Fruit fly (Drosophila melanogaster) Kc167 (cell line): Measurements from ENCODE around the gene CG42367.

Source experiments
- Sin3A ChIP-seq: fragments of >200 bp; optimal IDR thresholded peaks from 2 replicates; lab custom pipeline; 2018; ENCODE audit warnings: missing external identifiers
- h ChIP-seq: fragments of >200 bp; optimal IDR thresholded peaks from 3 replicates; lab custom pipeline; 2018; ENCODE audit warnings: missing external identifiers
- insv ChIP-seq: fragments of >200 bp; optimal IDR thresholded peaks from 3 replicates; lab custom pipeline; 2018; ENCODE audit warnings: missing external identifiers
- psq ChIP-seq: fragments of >200 bp; optimal IDR thresholded peaks from 2 replicates; lab custom pipeline; 2017; ENCODE audit warnings: missing external identifiers
- ttk ChIP-seq: sonication (Bioruptor generic); optimal IDR thresholded peaks from 2 replicates; lab custom pipeline; 2017; ENCODE audit warnings: missing external identifiers

DNA sequence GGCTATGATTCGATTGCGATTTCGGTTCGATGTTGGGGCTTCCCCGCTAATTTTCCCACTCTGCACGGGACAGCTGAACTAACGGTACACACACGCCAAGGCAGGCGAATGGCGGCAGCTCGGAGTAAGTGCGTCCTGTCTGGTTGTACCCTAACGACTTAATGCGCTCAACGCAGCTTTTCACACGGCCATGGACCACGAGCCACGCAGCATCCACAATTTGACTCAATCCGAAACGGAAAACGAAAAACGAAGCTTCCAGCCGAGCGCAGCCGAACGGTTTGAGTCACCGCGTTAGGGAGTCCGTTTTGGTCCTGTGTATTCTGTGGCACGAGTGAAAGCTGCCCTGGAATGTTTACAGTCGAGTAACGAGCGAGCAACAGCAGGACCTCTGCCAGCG, 44.3 kb upstream of the CG42367 start, which contains the start of gene nAChRalpha6:
- no peak for TF ChIP-seq h (lab: Kevin White, UChicago)
- TF ChIP-seq ttk (lab: Kevin White, UChicago) = no peak
- no peak for TF ChIP-seq Sin3A (lab: Kevin White, UChicago)
- no peak for TF ChIP-seq insv (lab: Kevin White, UChicago)
- TF ChIP-seq psq (lab: Kevin White, UChicago) = no peak
